Fruit fly (Drosophila melanogaster) Kc167 (cell line): ENCODE results near the gene CG31268.

Experiments
- Myc ChIP-seq: fragments of >200 bp; optimal IDR thresholded peaks from 2 replicates; lab custom pipeline; 2017; ENCODE audit warnings: missing external identifiers
- Sin3A ChIP-seq: fragments of >200 bp; optimal IDR thresholded peaks from 2 replicates; lab custom pipeline; 2018; ENCODE audit warnings: missing external identifiers
- h ChIP-seq: fragments of >200 bp; optimal IDR thresholded peaks from 3 replicates; lab custom pipeline; 2018; ENCODE audit warnings: missing external identifiers
- psq ChIP-seq: fragments of >200 bp; optimal IDR thresholded peaks from 2 replicates; lab custom pipeline; 2017; ENCODE audit warnings: missing external identifiers
- ttk ChIP-seq: sonication (Bioruptor generic); optimal IDR thresholded peaks from 2 replicates; lab custom pipeline; 2017; ENCODE audit warnings: missing external identifiers

- TF ChIP-seq Sin3A (no peak), h (lab: Kevin White, UChicago) (no peak), ttk (lab: Kevin White, UChicago) (no peak), Myc (lab: Kevin White, UChicago) (no peak), psq (lab: Kevin White, UChicago) (no peak)
Observed at dm6 chr3R:17066077-17066476, 34.5 kb downstream of the CG31268 start.
